Worm (Caenorhabditis elegans): ENCODE measurements around the gene erp-44.2.

DNA sequence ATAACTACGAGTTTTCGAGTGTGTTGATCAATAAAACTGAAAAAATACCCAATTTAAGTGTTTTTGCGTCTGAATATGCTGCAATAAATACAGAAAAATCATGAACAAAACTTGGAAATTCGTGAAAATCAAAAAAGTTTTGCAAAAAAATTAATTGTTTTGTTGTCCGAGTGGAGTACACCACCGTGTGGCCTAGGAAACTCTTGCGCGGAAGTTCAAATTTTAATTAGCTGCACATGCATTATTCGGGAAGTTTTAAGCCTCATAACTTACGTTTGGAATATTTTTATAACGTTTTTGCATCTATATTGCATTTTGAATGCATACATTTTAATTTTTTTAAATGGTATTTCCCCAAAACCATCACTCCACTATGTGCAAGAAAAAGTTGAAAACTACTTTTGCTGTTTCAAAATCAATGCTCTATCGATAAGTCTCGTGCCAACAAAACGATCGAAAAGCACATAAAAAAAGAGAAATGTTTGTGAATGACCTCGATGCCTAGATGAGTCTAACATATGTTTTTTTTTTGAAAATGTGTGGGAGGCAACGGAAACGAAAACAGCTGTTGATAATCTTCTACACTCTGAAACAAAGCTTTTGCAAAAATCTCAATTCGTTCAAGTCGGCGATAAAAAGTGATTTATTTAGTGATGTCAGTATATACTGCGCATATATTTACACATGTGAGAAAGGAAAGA lies 17.9 kb downstream of the erp-44.2 start:
- TF ChIP-seq C06A6.2 (GFP tag; conservative IDR thresholded peaks at IDR 0.05) (no peak), zfh-2 (GFP tag; conservative IDR thresholded peaks at IDR 0.05) (no peak), lsy-27 (tag; optimal IDR thresholded peaks at IDR 0.05; ENCODE audit: borderline replicate concordance, insufficient read depth) (no peak), B0035.1 (tag; optimal IDR thresholded peaks at IDR 0.05) (no peak), lin-40 (tag; optimal IDR thresholded peaks at IDR 0.05) (no peak), cebp-2 (GFP tag; IDR thresholded peaks at IDR 0.05) (no peak), snpc-4 (GFP tag; optimal IDR thresholded peaks at IDR 0.05) (no peak), snpc-4 (tag; optimal IDR thresholded peaks at IDR 0.05) (peak in 1 of 4 experiments; percentile 3), dpl-1 (GFP tag; optimal IDR thresholded peaks at IDR 0.05) (no peak), unc-130 (GFP tag; optimal IDR thresholded peaks at IDR 0.05) (peak; percentile 17), T07F8.4 (tag; optimal IDR thresholded peaks at IDR 0.05) (no peak), ama-1 (optimal IDR thresholded peaks at IDR 0.05) (no peak), ama-1 (GFP tag; optimal IDR thresholded peaks at IDR 0.05) (no peak), snpc-1.3 (tag; optimal IDR thresholded peaks at IDR 0.05; ENCODE audit: insufficient read depth) (no peak)

Data from whole organism, young adult.